Fruit fly (Drosophila melanogaster): ENCODE measurements around the gene CG12375.

DNA sequence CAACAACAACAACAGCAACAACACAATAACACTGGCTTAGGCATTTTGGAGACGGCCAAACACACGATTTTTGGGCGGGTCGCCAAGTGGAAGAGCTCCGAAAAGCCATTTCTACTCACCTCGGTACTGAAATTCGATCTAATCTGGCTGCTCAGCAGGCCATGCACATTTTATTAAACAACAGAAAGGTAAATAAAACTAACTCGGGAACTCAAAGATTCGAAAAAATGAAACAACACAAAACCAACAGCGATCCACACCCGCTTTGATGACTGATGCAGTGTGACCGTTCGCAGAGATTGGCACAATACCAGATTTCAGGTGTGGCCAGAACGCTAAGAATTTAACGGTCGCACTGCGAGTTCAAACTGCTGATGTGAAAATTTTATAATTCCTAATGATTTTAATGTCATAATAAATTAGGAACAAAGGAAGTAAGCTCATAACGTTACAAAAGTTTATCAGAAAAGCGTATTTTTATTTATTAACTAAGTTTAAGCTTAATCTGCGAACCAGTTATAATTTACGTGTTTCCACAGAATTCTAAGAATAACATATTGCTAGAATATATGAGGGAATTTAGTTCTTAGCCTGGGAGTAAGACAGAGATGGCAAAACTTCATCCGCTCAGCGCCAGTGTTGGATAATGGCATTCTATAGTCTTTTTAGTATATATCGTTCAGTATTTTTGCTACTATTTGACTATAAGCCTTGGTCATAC lies 43.8 kb downstream of the CG12375 start, which contains the start of gene Mcr:
- TF ChIP-seq CG13204 (GFP tag; optimal IDR thresholded peaks at IDR 0.05) (no peak), rn (GFP tag; IDR thresholded peaks at IDR 0.05) (no peak), CG15710 (tag; optimal IDR thresholded peaks at IDR 0.05) (no peak), EcR (GFP tag; optimal IDR thresholded peaks at IDR 0.05) (peak; percentile 10), CG8301 (tag; optimal IDR thresholded peaks at IDR 0.05) (no peak), CG8159 (tag; optimal IDR thresholded peaks at IDR 0.05) (no peak), CG14655 (GFP tag; optimal IDR thresholded peaks at IDR 0.05) (no peak), CG10348 (GFP tag; IDR thresholded peaks at IDR 0.05) (no peak), CG17806 (tag; optimal IDR thresholded peaks at IDR 0.05) (no peak), CG12605 (GFP tag; IDR thresholded peaks at IDR 0.05) (no peak), CG32121 (GFP tag; IDR thresholded peaks at IDR 0.05) (no peak), CG4496 (GFP tag; IDR thresholded peaks at IDR 0.05) (no peak), Pif1A (GFP tag; optimal IDR thresholded peaks at IDR 0.05) (no peak), Pif1B (GFP tag; optimal IDR thresholded peaks at IDR 0.05) (no peak)
